Worm (Caenorhabditis elegans) whole organism, L4 larva: ENCODE data around the gene F54D5.23.

ENCODE experiments used
- F26F4.8 ChIP-seq: fragments of 200-800 bp; sonication (Bioruptor generic); conservative IDR thresholded peaks from 2 replicates; pipeline ENCODE4 v1.3.6; 2022; ENCODE audit warnings: missing genetic modification characterization, missing compliant biosample characterization
- F44E2.7 ChIP-seq: fragments of 200-800 bp; sonication (Bioruptor generic); IDR thresholded peaks from 2 replicates; pipeline ENCODE4 v2.1.2; 2022; ENCODE audit warnings: missing genetic modification characterization, missing compliant biosample characterization
- R02D3.7 ChIP-seq: fragments of 150-350 bp; sonication (generic microtip); optimal IDR thresholded peaks from 3 replicates; lab custom pipeline; 2014; ENCODE audit warnings: missing biosample characterization, missing genetic modification characterization
- T26A8.4 ChIP-seq: fragments of 200-800 bp; sonication (Bioruptor generic); IDR thresholded peaks from 2 replicates; pipeline ENCODE4 v1.3.6; 2022; ENCODE audit warnings: missing genetic modification characterization, missing compliant biosample characterization
- Y48G9A.11 ChIP-seq: fragments of 200-800 bp; sonication (Bioruptor generic); IDR thresholded peaks from 2 replicates; pipeline ENCODE4 v1.3.6; 2022; ENCODE audit warnings: missing genetic modification reagents, missing genetic modification characterization, missing compliant biosample characterization
- ZK546.5 ChIP-seq, 2 experiments: sonication (generic microtip); optimal IDR thresholded peaks; 2 replicates each; lab custom pipeline; 2017; ENCODE audit warnings: missing biosample characterization in 2 of 2, missing genetic modification characterization in 2 of 2
- aha-1 ChIP-seq: fragments of 150-350 bp; peaks from one replicate; lab custom pipeline; 2014; ENCODE audit warnings: missing biosample characterization, missing genetic modification characterization
- ama-1 ChIP-seq: fragments of 150-350 bp; optimal IDR thresholded peaks from 2 replicates; lab custom pipeline; 2014; ENCODE audit warnings: inconsistent platforms, mixed read lengths
- arid-1 ChIP-seq: fragments of 200-800 bp; sonication (Bioruptor generic); conservative IDR thresholded peaks from 2 replicates; pipeline ENCODE4 v1.3.6; 2022; ENCODE audit warnings: missing genetic modification reagents, missing genetic modification characterization, missing compliant biosample characterization
- attf-4 ChIP-seq: sonication (generic microtip); optimal IDR thresholded peaks from 3 replicates; lab custom pipeline; 2017; ENCODE audit warnings: missing biosample characterization, missing genetic modification characterization
- ceh-20 ChIP-seq: fragments of 200-800 bp; sonication (Bioruptor generic); IDR thresholded peaks from 2 replicates; pipeline ENCODE4 v1.3.6; 2022; ENCODE audit warnings: missing genetic modification reagents, missing genetic modification characterization, missing compliant biosample characterization
- ceh-28 ChIP-seq: fragments of 150-350 bp; optimal IDR thresholded peaks from 2 replicates; lab custom pipeline; 2014; ENCODE audit warnings: missing biosample characterization, missing genetic modification reagents, missing genetic modification characterization
- ceh-32 ChIP-seq: sonication (generic microtip); optimal IDR thresholded peaks from 2 replicates; lab custom pipeline; 2016; ENCODE audit warnings: mild to moderate bottlenecking, missing genetic modification characterization, missing compliant biosample characterization; ENCODE audit not compliant: poor library complexity
- ceh-82 ChIP-seq: sonication (generic microtip); optimal IDR thresholded peaks from 2 replicates; lab custom pipeline; 2017; ENCODE audit warnings: missing biosample characterization, missing genetic modification characterization
- cey-2 ChIP-seq: sonication (generic microtip); optimal IDR thresholded peaks from 3 replicates; lab custom pipeline; 2017; ENCODE audit warnings: missing genetic modification characterization, mild to moderate bottlenecking, missing compliant biosample characterization, antibody characterized with exemption, borderline replicate concordance; ENCODE audit not compliant: insufficient read depth
- ctbp-1 ChIP-seq: fragments of 200-800 bp; sonication (Bioruptor generic); IDR thresholded peaks from 2 replicates; pipeline ENCODE4 v1.3.6; 2022; ENCODE audit warnings: missing genetic modification reagents, missing genetic modification characterization, missing compliant biosample characterization
- daf-16 ChIP-seq, 3 experiments: sonication (generic microtip); optimal IDR thresholded peaks; 2 replicates each; lab custom pipeline; 2016 to 2017; ENCODE audit warnings: missing genetic modification characterization in 3 of 3, missing genetic modification reagents in 3 of 3, mild to moderate bottlenecking in 2 of 3, missing compliant biosample characterization in 2 of 3, missing biosample characterization in 1 of 3, moderate library complexity in 1 of 3
- dmd-9 ChIP-seq: fragments of 200-800 bp; sonication (Bioruptor generic); IDR thresholded peaks from 2 replicates; pipeline ENCODE4 v1.3.6; 2022; ENCODE audit warnings: missing genetic modification reagents, missing genetic modification characterization, missing compliant biosample characterization
- egl-27 ChIP-seq: sonication (generic microtip); optimal IDR thresholded peaks from 3 replicates; lab custom pipeline; 2017; ENCODE audit warnings: missing biosample characterization, missing genetic modification reagents, missing genetic modification characterization
- egl-43 ChIP-seq: fragments of 200-800 bp; sonication (Bioruptor generic); IDR thresholded peaks from 2 replicates; pipeline ENCODE4 v1.3.6; 2022; ENCODE audit warnings: missing genetic modification reagents, missing genetic modification characterization, missing compliant biosample characterization
- fkh-10 ChIP-seq: fragments of 150-350 bp; optimal IDR thresholded peaks from 2 replicates; lab custom pipeline; 2014; ENCODE audit warnings: missing biosample characterization, missing genetic modification reagents, missing genetic modification characterization
- hlh-30 ChIP-seq: sonication (generic microtip); optimal IDR thresholded peaks from 2 replicates; lab custom pipeline; 2017; ENCODE audit warnings: antibody characterized with exemption, mild to moderate bottlenecking, missing genetic modification characterization, missing compliant biosample characterization; ENCODE audit not compliant: insufficient read depth
- lim-7 ChIP-seq: fragments of 200-800 bp; sonication (Bioruptor generic); IDR thresholded peaks from 2 replicates; pipeline ENCODE4 v1.3.6; 2022; ENCODE audit warnings: missing genetic modification characterization, missing compliant biosample characterization
- lin-1 ChIP-seq: fragments of 200-800 bp; sonication (Bioruptor generic); IDR thresholded peaks from 2 replicates; pipeline ENCODE4 v1.3.6; 2022; ENCODE audit warnings: missing genetic modification reagents, missing genetic modification characterization, missing compliant biosample characterization
- lin-13 ChIP-seq: fragments of 150-350 bp; optimal IDR thresholded peaks from 2 replicates; lab custom pipeline; 2014; ENCODE audit warnings: missing biosample characterization, missing genetic modification reagents, missing genetic modification characterization
- lir-3 ChIP-seq: sonication (generic microtip); optimal IDR thresholded peaks from 2 replicates; lab custom pipeline; 2016; ENCODE audit warnings: mild to moderate bottlenecking, missing genetic modification characterization, missing compliant biosample characterization
- lsy-2 ChIP-seq, 2 experiments: fragments of 150-350 bp in 1 of 2; sonication (generic microtip) in 1 of 2; optimal IDR thresholded peaks; 2 replicates each; lab custom pipeline; 2014 to 2017; ENCODE audit warnings: missing biosample characterization in 2 of 2, missing genetic modification characterization in 2 of 2
- madf-5 ChIP-seq, 2 experiments: fragments of 200-800 bp; sonication (Bioruptor generic); IDR thresholded peaks; 2 replicates each; pipeline ENCODE4 v1.3.6; 2022; ENCODE audit warnings: missing compliant biosample characterization in 2 of 2, missing genetic modification characterization in 2 of 2
- madf-9 ChIP-seq: fragments of 200-800 bp; sonication (Bioruptor generic); conservative IDR thresholded peaks from 2 replicates; pipeline ENCODE4 v1.3.6; 2022; ENCODE audit warnings: missing genetic modification reagents, missing genetic modification characterization, missing compliant biosample characterization
- mes-2 ChIP-seq: sonication (generic microtip); optimal IDR thresholded peaks from 2 replicates; lab custom pipeline; 2016; ENCODE audit warnings: missing genotype, mild to moderate bottlenecking, missing genetic modification characterization, missing compliant biosample characterization; ENCODE audit not compliant: poor library complexity, severe bottlenecking
- mxl-3 ChIP-seq: fragments of 200-800 bp; sonication (Bioruptor generic); optimal IDR thresholded peaks from 2 replicates; lab custom pipeline; 2018; ENCODE audit warnings: mild to moderate bottlenecking, missing genetic modification characterization, missing compliant biosample characterization
- nhr-10 ChIP-seq: fragments of 150-350 bp; optimal IDR thresholded peaks from 2 replicates; lab custom pipeline; 2014; ENCODE audit warnings: missing biosample characterization, missing genetic modification characterization
- nhr-11 ChIP-seq: fragments of 150-350 bp; optimal IDR thresholded peaks from 2 replicates; lab custom pipeline; 2014; ENCODE audit warnings: missing biosample characterization, missing genetic modification characterization
- nhr-111 ChIP-seq: fragments of 200-800 bp; sonication (Bioruptor generic); optimal IDR thresholded peaks from 2 replicates; lab custom pipeline; 2018; ENCODE audit warnings: mild to moderate bottlenecking, missing genetic modification characterization, missing compliant biosample characterization
- nhr-237 ChIP-seq: sonication (generic microtip); optimal IDR thresholded peaks from 2 replicates; lab custom pipeline; 2017; ENCODE audit warnings: missing biosample characterization, missing genetic modification characterization
- nhr-25 ChIP-seq: sonication (generic microtip); optimal IDR thresholded peaks from 2 replicates; lab custom pipeline; 2017; ENCODE audit warnings: missing genetic modification characterization, mild to moderate bottlenecking, missing compliant biosample characterization, antibody characterized with exemption, moderate library complexity, borderline replicate concordance; ENCODE audit not compliant: insufficient read depth
- nhr-28 ChIP-seq: fragments of 150-350 bp; optimal IDR thresholded peaks from 2 replicates; lab custom pipeline; 2014; ENCODE audit warnings: missing biosample characterization, missing genetic modification characterization
- nhr-41 ChIP-seq: fragments of 200-800 bp; sonication (Bioruptor generic); IDR thresholded peaks from 2 replicates; pipeline ENCODE4 v1.3.6; 2022; ENCODE audit warnings: missing genetic modification reagents, missing genetic modification characterization, missing compliant biosample characterization
- nhr-42 ChIP-seq: fragments of 200-800 bp; sonication (Bioruptor generic); IDR thresholded peaks from 2 replicates; pipeline ENCODE4 v1.3.6; 2022; ENCODE audit warnings: missing genetic modification characterization, missing compliant biosample characterization
- nhr-6 ChIP-seq: fragments of 150-350 bp; optimal IDR thresholded peaks from 2 replicates; lab custom pipeline; 2014; ENCODE audit warnings: missing biosample characterization, missing genetic modification characterization
- nhr-76 ChIP-seq: fragments of 150-350 bp; optimal IDR thresholded peaks from 2 replicates; lab custom pipeline; 2014; ENCODE audit warnings: missing biosample characterization, missing genetic modification characterization
- pha-4 ChIP-seq, 2 experiments: fragments of 150-350 bp in 1 of 2; fragments of 200-800 bp in 1 of 2; sonication (Bioruptor generic) in 1 of 2; IDR thresholded peaks in 1 of 2; optimal IDR thresholded peaks in 1 of 2; 2 replicates each; pipeline versions ENCODE4 v1.3.6 to Lab custom; 2014 to 2022; ENCODE audit warnings: missing genetic modification characterization in 2 of 2, missing genetic modification reagents in 2 of 2, missing biosample characterization in 1 of 2, missing compliant biosample characterization in 1 of 2
- rbr-2 ChIP-seq: sonication (generic microtip); optimal IDR thresholded peaks from 2 replicates; lab custom pipeline; 2016; ENCODE audit warnings: missing genotype, missing genetic modification characterization, missing compliant biosample characterization
- sdz-12 ChIP-seq: fragments of 200-800 bp; sonication (Bioruptor generic); optimal IDR thresholded peaks from 2 replicates; lab custom pipeline; 2018; ENCODE audit warnings: mild to moderate bottlenecking, missing genetic modification characterization, missing compliant biosample characterization
- skn-1 ChIP-seq: fragments of 150-350 bp; optimal IDR thresholded peaks from 2 replicates; lab custom pipeline; 2014; ENCODE audit warnings: missing biosample characterization, missing genetic modification characterization
- snpc-1.2 ChIP-seq: fragments of 200-800 bp; sonication (Bioruptor generic); IDR thresholded peaks from 2 replicates; pipeline ENCODE4 v1.3.6; 2022; ENCODE audit warnings: missing genetic modification reagents, missing genetic modification characterization, missing compliant biosample characterization
- unc-62 ChIP-seq, 3 experiments: fragments of 150-350 bp in 1 of 3; sonication (generic microtip); optimal IDR thresholded peaks in 2 of 3; peaks in 1 of 3; 1 replicate in 1 of 3; 2 replicates in 2 of 3; lab custom pipeline; 2014 to 2017; ENCODE audit warnings: missing biosample characterization in 3 of 3, missing genetic modification characterization in 3 of 3, missing genetic modification reagents in 3 of 3, missing genotype in 1 of 3
- zag-1 ChIP-seq: fragments of 150-350 bp; optimal IDR thresholded peaks from 2 replicates; lab custom pipeline; 2014; ENCODE audit warnings: missing biosample characterization, missing genetic modification characterization
- zip-11 ChIP-seq: fragments of 200-800 bp; sonication (Bioruptor generic); IDR thresholded peaks from 2 replicates; pipeline ENCODE4 v1.3.6; 2022; ENCODE audit warnings: missing genetic modification characterization, missing compliant biosample characterization

F54D5.23 gene

DNA sequence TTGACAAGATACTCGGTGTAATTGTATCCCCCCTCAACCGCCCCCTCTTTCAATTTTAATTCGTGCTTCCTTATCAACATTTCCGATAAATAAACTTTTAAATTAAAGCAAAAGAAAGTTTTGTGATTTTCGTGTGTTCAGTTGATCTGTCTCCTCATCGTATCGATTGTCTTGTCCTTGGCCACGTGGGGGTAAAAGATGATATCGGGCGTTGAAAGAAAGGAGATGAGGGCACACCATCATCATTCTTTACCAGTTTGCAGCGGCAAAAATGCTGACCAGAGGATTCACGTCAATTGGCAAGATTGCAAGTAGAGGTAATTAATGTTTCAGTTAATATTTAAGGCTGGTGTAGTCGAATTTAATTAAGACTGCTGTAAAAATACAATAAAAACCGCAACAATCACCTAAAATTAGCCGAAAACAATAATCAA is 21.8 kb downstream of the F54D5.23 start, which contains the start of gene F54D5.7 (continued):
- TF ChIP-seq sdz-12 = no peak
- peak; percentile 68; the same call in 1 of the 2 replicates for TF ChIP-seq nhr-42 (GFP tag; lab: Robert Waterston, UW)
- no peak for TF ChIP-seq nhr-76 (tag; lab: Kevin White, UChicago)
- peak in 1 of 2 experiments; percentile 42 for TF ChIP-seq daf-16 (GFP tag; optimal IDR thresholded peaks at IDR 0.05; lab: Kevin White, UChicago)
- peak; percentile 58 for TF ChIP-seq daf-16 (tag; optimal IDR thresholded peaks at IDR 0.05; lab: Kevin White, UChicago)
- no peak for TF ChIP-seq ceh-82 (tag; lab: Kevin White, UChicago)
- peak; percentile 77 for TF ChIP-seq lim-7 (GFP tag; lab: Robert Waterston, UW)
- TF ChIP-seq ctbp-1 (GFP tag; lab: Robert Waterston, UW) = peak; percentile 70
- TF ChIP-seq madf-5 (GFP tag; IDR thresholded peaks at IDR 0.05; lab: Robert Waterston, UW) = 0 out of 4 replicates have a peak, but pooled peaks of 1 of the 2 experiments have one; percentile 7
- TF ChIP-seq nhr-6 (tag; lab: Kevin White, UChicago) = no peak
- TF ChIP-seq rbr-2 (tag; lab: Kevin White, UChicago) = peak; percentile 28
- TF ChIP-seq lir-3 (tag; lab: Kevin White, UChicago) = no peak
- no peak for TF ChIP-seq nhr-11
- TF ChIP-seq aha-1 (tag; lab: Kevin White, UChicago) = peak; percentile 97
- no peak for TF ChIP-seq nhr-237 (tag; lab: Kevin White, UChicago)
- TF ChIP-seq lin-13 = peak; percentile 81
- TF ChIP-seq madf-9 (GFP tag; lab: Robert Waterston, UW) = peak; percentile 36; the same call in 1 of the 2 replicates
- peak; percentile 34 for TF ChIP-seq ceh-28 (tag; lab: Kevin White, UChicago)
- no peak for TF ChIP-seq R02D3.7 (tag; lab: Kevin White, UChicago)
- peak; percentile 84 for TF ChIP-seq mxl-3 (GFP tag; lab: Kevin White, UChicago)
- peak; percentile 66; the same call in 1 of the 2 replicates for TF ChIP-seq pha-4 (GFP tag; IDR thresholded peaks at IDR 0.05; lab: Robert Waterston, UW)
- no peak for TF ChIP-seq pha-4 (tag; optimal IDR thresholded peaks at IDR 0.05; lab: Kevin White, UChicago)
- peak; percentile 44; the same call in 1 of the 2 replicates for TF ChIP-seq Y48G9A.11 (GFP tag; lab: Robert Waterston, UW)
- TF ChIP-seq ZK546.5 (tag; optimal IDR thresholded peaks at IDR 0.05; lab: Kevin White, UChicago) = no peak
- TF ChIP-seq hlh-30 (tag; lab: Kevin White, UChicago) = peak; percentile 80
- peak; percentile 32; the same call in 1 of the 2 replicates for TF ChIP-seq lin-1 (GFP tag; lab: Robert Waterston, UW)
- no peak for TF ChIP-seq nhr-111 (GFP tag; lab: Kevin White, UChicago)
- TF ChIP-seq T26A8.4 = peak; percentile 82
- TF ChIP-seq nhr-41 = 0 out of 2 replicates have a peak, but pooled peaks have one; percentile 33
- no peak for TF ChIP-seq ceh-20
- no peak for TF ChIP-seq dmd-9 (GFP tag; lab: Robert Waterston, UW)
- peak; percentile 65 for TF ChIP-seq arid-1 (GFP tag; lab: Robert Waterston, UW)
- TF ChIP-seq snpc-1.2 (GFP tag; lab: Robert Waterston, UW) = peak; percentile 81
- peak; percentile 3 to 76 for TF ChIP-seq lsy-2 (tag; optimal IDR thresholded peaks at IDR 0.05; lab: Kevin White, UChicago)
- TF ChIP-seq fkh-10 (GFP tag; lab: Kevin White, UChicago) = no peak
- no peak for TF ChIP-seq mes-2 (tag; lab: Kevin White, UChicago)
- no peak for TF ChIP-seq F44E2.7 (GFP tag; lab: Robert Waterston, UW)
- peak; percentile 76 for TF ChIP-seq ama-1
- no peak for TF ChIP-seq zip-11 (GFP tag; lab: Robert Waterston, UW)
- peak; percentile 79 for TF ChIP-seq egl-43 (GFP tag; lab: Robert Waterston, UW)
- no peak for TF ChIP-seq zag-1
- TF ChIP-seq F26F4.8 = no peak
- TF ChIP-seq ceh-32 = no peak
- TF ChIP-seq egl-27 (tag; lab: Kevin White, UChicago) = no peak
- peak; percentile 15 for TF ChIP-seq nhr-10 (tag; lab: Kevin White, UChicago)
- no peak for TF ChIP-seq skn-1
- TF ChIP-seq attf-4 = no peak
- TF ChIP-seq unc-62 (GFP tag; optimal IDR thresholded peaks at IDR 0.05 in 1 of 2; lab: Kevin White, UChicago) = peak in 1 of 2 experiments; percentile 9
- TF ChIP-seq unc-62 (tag; optimal IDR thresholded peaks at IDR 0.05; lab: Kevin White, UChicago) = no peak
- TF ChIP-seq nhr-25 (tag; lab: Kevin White, UChicago) = peak; percentile 43
- TF ChIP-seq cey-2 (tag; lab: Kevin White, UChicago) = no peak
- TF ChIP-seq nhr-28 (tag; lab: Kevin White, UChicago) = peak; percentile 47
